Worm (Caenorhabditis elegans) whole organism, early embryonic: ENCODE data around the gene str-109.

Source experiments
- B0310.2 ChIP-seq: sonication (generic microtip); optimal IDR thresholded peaks from 2 replicates; lab custom pipeline; 2016; ENCODE audit warnings: mild to moderate bottlenecking, missing genetic modification characterization, missing compliant biosample characterization
- F13C5.2 ChIP-seq: sonication (generic microtip); optimal IDR thresholded peaks from 2 replicates; lab custom pipeline; 2017; ENCODE audit warnings: mild to moderate bottlenecking, missing genetic modification characterization, inconsistent platforms, missing compliant biosample characterization
- aly-1 ChIP-seq: sonication (generic microtip); optimal IDR thresholded peaks from 2 replicates; lab custom pipeline; 2016; ENCODE audit warnings: missing genetic modification characterization, missing compliant biosample characterization
- ama-1 ChIP-seq: fragments of 150-350 bp; optimal IDR thresholded peaks from 2 replicates; lab custom pipeline; 2014
- ceh-13 ChIP-seq: fragments of 200-800 bp; sonication (Bioruptor generic); optimal IDR thresholded peaks from 2 replicates; lab custom pipeline; 2018; ENCODE audit warnings: mild to moderate bottlenecking, missing genetic modification characterization, missing compliant biosample characterization
- ceh-36 ChIP-seq: sonication (generic microtip); optimal IDR thresholded peaks from 2 replicates; lab custom pipeline; 2016; ENCODE audit warnings: missing genetic modification characterization, inconsistent platforms, missing compliant biosample characterization
- ets-7 ChIP-seq: sonication (generic microtip); optimal IDR thresholded peaks from 2 replicates; lab custom pipeline; 2016; ENCODE audit warnings: missing genotype, missing genetic modification characterization, missing compliant biosample characterization
- flt-1 ChIP-seq: fragments of 200-800 bp; sonication (Bioruptor generic); IDR thresholded peaks from 2 replicates; pipeline ENCODE4 v1.3.6; 2022; ENCODE audit warnings: missing genetic modification characterization, missing compliant biosample characterization
- hmbx-1 ChIP-seq: sonication (generic microtip); optimal IDR thresholded peaks from 2 replicates; lab custom pipeline; 2016; ENCODE audit warnings: mild to moderate bottlenecking, missing genetic modification characterization, missing compliant biosample characterization
- hmg-4 ChIP-seq: fragments of 200-800 bp; sonication (Bioruptor generic); optimal IDR thresholded peaks from 2 replicates; lab custom pipeline; 2018; ENCODE audit warnings: mild to moderate bottlenecking, missing genetic modification characterization, missing compliant biosample characterization
- hnd-1 ChIP-seq: sonication (generic microtip); optimal IDR thresholded peaks from 2 replicates; lab custom pipeline; 2016; ENCODE audit warnings: missing genetic modification characterization, missing compliant biosample characterization
- pes-1 ChIP-seq: fragments of 200-800 bp; sonication (Bioruptor generic); IDR thresholded peaks from 2 replicates; pipeline ENCODE4 v1.3.6; 2022; ENCODE audit warnings: missing genetic modification reagents, missing genetic modification characterization, missing compliant biosample characterization
- scrt-1 ChIP-seq: fragments of 200-800 bp; sonication (Bioruptor generic); IDR thresholded peaks from 2 replicates; pipeline ENCODE4 v1.3.6; 2022; ENCODE audit warnings: missing genetic modification characterization, missing compliant biosample characterization
- sea-1 ChIP-seq: fragments of 200-800 bp; sonication (Bioruptor generic); conservative IDR thresholded peaks from 2 replicates; pipeline ENCODE4 v1.3.6; 2022; ENCODE audit warnings: missing genetic modification characterization, missing compliant biosample characterization
- tbx-11 ChIP-seq: fragments of 200-800 bp; sonication (Bioruptor generic); IDR thresholded peaks from 2 replicates; pipeline ENCODE4 v1.3.6; 2022; ENCODE audit warnings: missing genetic modification characterization, missing compliant biosample characterization
- tbx-37 ChIP-seq: fragments of 200-800 bp; sonication (Bioruptor generic); conservative IDR thresholded peaks from 2 replicates; pipeline ENCODE4 v1.3.6; 2022; ENCODE audit warnings: missing genetic modification reagents, missing genetic modification characterization, missing compliant biosample characterization
- tra-4 ChIP-seq: sonication (generic microtip); optimal IDR thresholded peaks from 2 replicates; lab custom pipeline; 2017; ENCODE audit warnings: missing genetic modification characterization, missing compliant biosample characterization

Gene str-109

DNA sequence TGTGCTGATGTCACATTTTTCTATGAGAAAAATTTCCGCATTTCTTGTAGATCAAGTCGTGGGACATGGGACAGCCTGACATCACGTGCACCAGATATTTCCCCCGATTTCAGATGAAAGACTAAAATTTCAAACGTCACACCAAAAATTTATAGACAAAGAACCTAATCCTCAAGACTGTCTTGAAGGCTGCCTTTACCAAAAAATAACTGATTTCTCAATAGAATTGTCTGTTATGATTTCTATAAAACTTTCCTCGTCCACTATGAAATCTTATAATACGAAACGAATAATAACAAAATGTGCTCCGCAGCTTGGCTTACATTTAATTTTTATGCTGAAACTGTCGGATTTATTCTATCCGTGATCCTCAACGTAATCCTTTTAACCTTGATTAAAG, 18.3 kb upstream of the str-109 start, which contains the start of gene str-106:
Gene str-106 (plus strand): TSS at position 301 of the 400 bp plus-strand sequence.
- no peak for TF ChIP-seq ceh-36
- no peak for TF ChIP-seq B0310.2 (tag; lab: Kevin White, UChicago)
- TF ChIP-seq hmg-4 = no peak
- no peak for TF ChIP-seq sea-1
- TF ChIP-seq F13C5.2 (tag; lab: Kevin White, UChicago) = no peak
- no peak for TF ChIP-seq tra-4 (tag; lab: Kevin White, UChicago)
- no peak for TF ChIP-seq ets-7 (tag; lab: Kevin White, UChicago)
- no peak for TF ChIP-seq scrt-1 (GFP tag; lab: Robert Waterston, UW)
- no peak for TF ChIP-seq aly-1 (tag; lab: Kevin White, UChicago)
- no peak for TF ChIP-seq ceh-13
- TF ChIP-seq tbx-11 (GFP tag; lab: Robert Waterston, UW) = no peak

DNA sequence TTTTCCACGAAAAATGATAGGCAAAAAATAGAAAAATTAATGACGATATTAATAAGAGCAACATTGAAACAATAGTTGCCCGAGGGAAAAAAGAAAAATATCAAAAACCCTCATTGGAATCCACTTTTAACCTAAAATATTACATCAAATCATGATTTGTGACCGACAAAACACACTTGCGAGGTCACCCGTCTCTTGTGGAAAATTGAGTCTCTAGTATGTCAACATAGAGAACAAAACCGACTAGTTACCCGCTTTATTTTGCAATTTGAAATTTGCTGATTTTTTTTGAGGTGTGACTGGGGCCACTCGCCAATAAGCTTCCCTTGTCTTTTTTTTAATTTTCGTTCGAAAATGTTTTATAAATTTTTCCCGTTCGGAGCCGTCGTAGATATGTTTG, 13.7 kb upstream of the str-109 start, which contains the start of gene cyp-33D1:
Gene cyp-33D1 (minus strand): TSS at position 101 of the 400 bp plus-strand sequence.
- TF ChIP-seq tbx-11 (GFP tag; lab: Robert Waterston, UW) (no peak), ets-7 (tag; lab: Kevin White, UChicago) (no peak), tbx-37 (GFP tag; lab: Robert Waterston, UW) (no peak), hnd-1 (tag; lab: Kevin White, UChicago) (no peak), hmbx-1 (no peak), flt-1 (no peak), F13C5.2 (tag; lab: Kevin White, UChicago) (no peak), B0310.2 (tag; lab: Kevin White, UChicago) (no peak), hmg-4 (no peak), ama-1 (lab: Kevin White, UChicago) (no peak), ceh-13 (no peak), tra-4 (tag; lab: Kevin White, UChicago) (no peak), sea-1 (no peak), ceh-36 (no peak), aly-1 (tag; lab: Kevin White, UChicago) (no peak), pes-1 (GFP tag; lab: Robert Waterston, UW) (no peak), scrt-1 (GFP tag; lab: Robert Waterston, UW) (no peak)

DNA sequence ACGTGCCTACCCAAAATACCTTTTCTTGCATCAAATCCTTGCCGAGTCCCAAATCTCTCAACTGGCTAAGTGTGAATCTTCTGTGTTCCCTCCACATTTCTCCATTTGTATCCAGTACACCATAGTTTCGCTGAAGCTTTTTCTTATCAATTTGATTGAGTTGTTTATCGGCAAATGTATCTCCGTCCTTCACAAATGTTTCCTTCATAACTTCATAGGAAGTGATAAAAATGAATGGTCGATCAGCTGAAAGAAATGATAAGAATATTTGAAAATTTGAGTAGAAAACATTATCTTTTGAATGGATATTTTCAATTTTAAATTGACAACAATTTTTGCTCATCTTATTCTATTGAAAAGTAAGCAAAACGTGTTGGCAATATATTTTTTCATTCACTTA, 13.2 kb upstream of the str-109 start:
- no peak for TF ChIP-seq aly-1 (tag; lab: Kevin White, UChicago)
- no peak for TF ChIP-seq flt-1
- TF ChIP-seq hmg-4 = no peak
- no peak for TF ChIP-seq tbx-11 (GFP tag; lab: Robert Waterston, UW)
- TF ChIP-seq ama-1 (lab: Kevin White, UChicago) = no peak
- no peak for TF ChIP-seq hmbx-1
- TF ChIP-seq F13C5.2 (tag; lab: Kevin White, UChicago) = no peak
- TF ChIP-seq pes-1 (GFP tag; lab: Robert Waterston, UW) = no peak
- TF ChIP-seq scrt-1 (GFP tag; lab: Robert Waterston, UW) = no peak
- no peak for TF ChIP-seq ceh-36
- no peak for TF ChIP-seq ceh-13
- TF ChIP-seq sea-1 = no peak
- no peak for TF ChIP-seq tra-4 (tag; lab: Kevin White, UChicago)
- TF ChIP-seq tbx-37 (GFP tag; lab: Robert Waterston, UW) = no peak
- no peak for TF ChIP-seq hnd-1 (tag; lab: Kevin White, UChicago)
- TF ChIP-seq ets-7 (tag; lab: Kevin White, UChicago) = no peak
- no peak for TF ChIP-seq B0310.2 (tag; lab: Kevin White, UChicago)

DNA sequence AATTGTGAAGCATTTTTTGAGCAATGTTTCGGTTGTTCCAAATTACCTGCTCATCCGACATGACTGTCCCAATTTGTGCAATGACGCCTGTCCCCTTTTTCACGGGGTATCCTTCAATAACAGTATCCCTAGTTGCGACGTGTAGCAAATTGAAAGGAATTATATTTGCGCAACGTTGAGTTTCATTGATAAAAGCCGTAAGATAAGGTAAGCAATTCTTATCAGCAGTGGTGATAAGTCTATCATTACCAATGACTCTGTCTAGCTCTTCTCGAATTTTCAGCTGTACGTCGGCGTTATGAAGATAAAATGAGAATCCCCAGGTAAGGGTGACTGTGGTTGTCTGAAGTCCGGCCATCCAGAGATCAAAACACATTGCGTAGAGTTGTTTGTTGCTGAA, 12.1 kb upstream of the str-109 start:
- no peak for TF ChIP-seq hmg-4
- no peak for TF ChIP-seq scrt-1 (GFP tag; lab: Robert Waterston, UW)
- TF ChIP-seq sea-1 = no peak
- no peak for TF ChIP-seq ceh-13
- no peak for TF ChIP-seq hnd-1 (tag; lab: Kevin White, UChicago)
- TF ChIP-seq tbx-11 (GFP tag; lab: Robert Waterston, UW) = no peak
- no peak for TF ChIP-seq tbx-37 (GFP tag; lab: Robert Waterston, UW)
- TF ChIP-seq pes-1 (GFP tag; lab: Robert Waterston, UW) = no peak
- TF ChIP-seq F13C5.2 (tag; lab: Kevin White, UChicago) = no peak
- TF ChIP-seq hmbx-1 = no peak

DNA sequence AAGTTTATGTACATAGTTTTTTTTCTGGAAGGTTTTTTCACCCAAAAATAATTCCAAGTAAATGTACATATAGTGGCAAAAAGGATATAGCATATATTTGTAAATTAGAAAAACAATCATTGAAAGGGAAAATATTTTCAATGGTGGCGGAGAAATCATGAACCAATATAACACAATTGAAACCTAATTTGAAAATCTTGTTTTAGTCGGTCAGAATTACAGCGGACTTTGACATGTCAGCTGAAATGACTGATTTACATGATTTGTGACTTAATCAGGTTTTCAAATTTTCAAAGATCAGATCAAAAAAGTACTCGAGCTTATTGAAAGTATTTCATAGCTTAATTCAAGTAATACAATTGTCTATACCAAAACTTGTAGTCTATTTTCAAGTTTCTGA, 9.7 kb upstream of the str-109 start, which contains the start of gene K05D4.9:
Gene K05D4.9 (minus strand): TSS at position 101 of the 400 bp plus-strand sequence.
- TF ChIP-seq pes-1 (GFP tag; lab: Robert Waterston, UW) = no peak
- TF ChIP-seq ceh-13 = no peak
- no peak for TF ChIP-seq ets-7 (tag; lab: Kevin White, UChicago)
- TF ChIP-seq B0310.2 (tag; lab: Kevin White, UChicago) = no peak
- no peak for TF ChIP-seq hmg-4
- TF ChIP-seq aly-1 (tag; lab: Kevin White, UChicago) = no peak
- no peak for TF ChIP-seq hmbx-1

DNA sequence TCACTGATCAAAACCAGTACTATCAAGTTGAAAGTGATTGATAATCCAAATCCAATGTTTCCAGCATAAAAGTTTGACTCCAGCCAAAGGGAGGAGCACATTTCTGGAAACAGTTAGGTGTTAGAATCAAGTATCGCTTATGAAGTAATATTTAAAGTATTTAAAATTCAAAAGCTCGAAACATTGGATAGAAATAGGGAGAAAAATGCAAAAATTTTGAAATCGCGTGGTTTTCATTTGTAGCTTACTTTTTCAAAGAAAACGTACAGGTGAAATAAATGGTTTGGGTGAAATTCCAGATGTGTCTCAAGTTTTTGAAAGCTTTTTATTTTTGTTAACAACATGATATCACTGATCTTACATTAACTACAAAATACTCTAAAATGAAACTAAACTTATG, 7.0 kb upstream of the str-109 start, which contains the start of gene str-111:
Gene str-111 (minus strand): TSS at position 101 of the 400 bp plus-strand sequence.
- TF ChIP-seq tbx-11 (GFP tag; lab: Robert Waterston, UW) = no peak

DNA sequence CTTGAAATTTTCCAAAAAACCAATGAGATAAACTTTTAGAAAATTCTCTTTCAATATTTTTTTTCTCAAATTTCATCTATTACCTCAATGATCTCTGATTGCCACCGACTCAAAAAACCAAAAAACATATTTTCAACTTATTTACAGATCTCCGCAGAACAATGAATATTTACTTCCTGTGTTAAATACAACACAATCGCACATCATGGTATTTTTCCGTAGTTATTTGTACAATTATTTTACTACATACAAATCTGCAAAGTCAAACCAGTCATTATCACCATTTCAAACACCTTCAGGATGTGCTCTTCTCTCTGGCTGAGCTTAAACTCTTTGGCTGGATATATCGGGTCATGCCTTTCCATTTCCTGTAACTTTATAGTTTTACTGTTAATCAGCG, 3.9 kb upstream of the str-109 start, which contains the start of gene str-108:
Gene str-108 (plus strand): TSS at position 301 of the 400 bp plus-strand sequence.
- TF ChIP-seq ets-7 (tag; lab: Kevin White, UChicago) = no peak
- TF ChIP-seq tbx-37 (GFP tag; lab: Robert Waterston, UW) = no peak
- TF ChIP-seq ceh-13 = no peak
- no peak for TF ChIP-seq sea-1
- no peak for TF ChIP-seq hnd-1 (tag; lab: Kevin White, UChicago)
- TF ChIP-seq F13C5.2 (tag; lab: Kevin White, UChicago) = no peak
- no peak for TF ChIP-seq scrt-1 (GFP tag; lab: Robert Waterston, UW)
- TF ChIP-seq hmg-4 = no peak
- no peak for TF ChIP-seq hmbx-1

DNA sequence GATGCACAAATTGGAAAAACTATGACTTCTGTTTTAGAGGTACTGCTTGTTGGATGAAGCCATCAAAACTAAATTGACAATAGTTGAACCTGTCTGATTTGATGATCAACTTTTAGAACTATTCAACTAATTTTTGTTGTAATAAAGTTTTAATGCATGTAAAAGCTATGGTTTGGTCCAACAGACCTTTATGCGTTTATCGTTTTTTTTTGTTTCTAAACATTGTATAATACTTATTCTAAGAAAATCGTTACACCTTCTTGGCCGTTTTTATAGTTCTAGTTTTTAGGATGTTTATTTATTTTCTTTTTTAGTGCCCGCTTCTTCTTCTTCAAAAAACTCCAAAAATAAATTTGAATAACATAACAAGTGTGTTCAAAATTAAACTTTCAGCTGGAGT, 1.7 kb upstream of the str-109 start, which contains the start of gene F10A3.12:
Gene F10A3.12 (plus strand): TSS at position 301 of the 400 bp plus-strand sequence.
- TF ChIP-seq ets-7 (tag; lab: Kevin White, UChicago) = no peak
- no peak for TF ChIP-seq B0310.2 (tag; lab: Kevin White, UChicago)
- no peak for TF ChIP-seq hnd-1 (tag; lab: Kevin White, UChicago)
- TF ChIP-seq ceh-13 = no peak
- TF ChIP-seq scrt-1 (GFP tag; lab: Robert Waterston, UW) = no peak
- no peak for TF ChIP-seq tbx-37 (GFP tag; lab: Robert Waterston, UW)
- TF ChIP-seq aly-1 (tag; lab: Kevin White, UChicago) = no peak
- TF ChIP-seq ama-1 (lab: Kevin White, UChicago) = no peak
- no peak for TF ChIP-seq tbx-11 (GFP tag; lab: Robert Waterston, UW)
- TF ChIP-seq hmg-4 = no peak
- no peak for TF ChIP-seq sea-1
- TF ChIP-seq F13C5.2 (tag; lab: Kevin White, UChicago) = no peak
- no peak for TF ChIP-seq hmbx-1
- no peak for TF ChIP-seq flt-1
- no peak for TF ChIP-seq pes-1 (GFP tag; lab: Robert Waterston, UW)
- no peak for TF ChIP-seq ceh-36
- no peak for TF ChIP-seq tra-4 (tag; lab: Kevin White, UChicago)
